Fruit fly (Drosophila melanogaster) whole organism, embryonic: Measurements from ENCODE around the gene RhoGAP19D.

ENCODE experiments used
- B-H2 ChIP-seq: fragments of 200-800 bp; sonication (Bioruptor generic); optimal IDR thresholded peaks from 2 replicates; lab custom pipeline; 2018; ENCODE audit warnings: missing biosample characterization, mild to moderate bottlenecking, missing genetic modification characterization
- CG10462 ChIP-seq: fragments of 200-800 bp; sonication (Bioruptor generic); optimal IDR thresholded peaks from 2 replicates; lab custom pipeline; 2016; ENCODE audit warnings: missing biosample characterization, missing genetic modification characterization
- CG10654 ChIP-seq: fragments of 200-800 bp; sonication (Bioruptor generic); optimal IDR thresholded peaks from 2 replicates; lab custom pipeline; 2016; ENCODE audit warnings: missing biosample characterization, missing genetic modification characterization
- CG10959 ChIP-seq: fragments of 200-800 bp; sonication (Bioruptor generic); IDR thresholded peaks from 2 replicates; pipeline ENCODE4 v1.3.6; 2022; ENCODE audit warnings: missing biosample characterization, missing genetic modification characterization
- CG11247 ChIP-seq: fragments of 200-800 bp; sonication (Bioruptor generic); IDR thresholded peaks from 2 replicates; pipeline ENCODE4 v1.3.6; 2022; ENCODE audit warnings: missing biosample characterization, missing genetic modification characterization
- CG11504 ChIP-seq: fragments of 200-800 bp; sonication (Bioruptor generic); optimal IDR thresholded peaks from 3 replicates; lab custom pipeline; 2019; ENCODE audit warnings: missing biosample characterization, mild to moderate bottlenecking, missing genetic modification characterization, moderate library complexity
- CG11695 ChIP-seq: fragments of 200-800 bp; sonication (Bioruptor generic); IDR thresholded peaks from 3 replicates; pipeline ENCODE4 v1.3.6; 2022; ENCODE audit warnings: missing biosample characterization, missing genetic modification characterization
- CG13296 ChIP-seq: fragments of 200-800 bp; sonication (Bioruptor generic); optimal IDR thresholded peaks from 3 replicates; lab custom pipeline; 2018; ENCODE audit warnings: missing biosample characterization, mild to moderate bottlenecking, missing genetic modification characterization
- CG13894 ChIP-seq: fragments of 200-800 bp; sonication (Bioruptor generic); optimal IDR thresholded peaks from 3 replicates; lab custom pipeline; 2018; ENCODE audit warnings: missing biosample characterization, mild to moderate bottlenecking, missing genetic modification characterization, moderate library complexity
- CG15696 ChIP-seq: fragments of 200-800 bp; sonication (Bioruptor generic); optimal IDR thresholded peaks from 2 replicates; lab custom pipeline; 2019; ENCODE audit warnings: missing biosample characterization, mild to moderate bottlenecking, missing genetic modification characterization, moderate library complexity
- CG1602 ChIP-seq: fragments of 200-800 bp; sonication (Bioruptor generic); optimal IDR thresholded peaks from 3 replicates; lab custom pipeline; 2016; ENCODE audit warnings: missing biosample characterization, missing genetic modification characterization
- CG17568 ChIP-seq: fragments of 200-800 bp; sonication (Bioruptor generic); optimal IDR thresholded peaks from 2 replicates; lab custom pipeline; 2018; ENCODE audit warnings: missing biosample characterization, mild to moderate bottlenecking, missing genetic modification characterization, moderate library complexity
- CG3281 ChIP-seq: fragments of 200-800 bp; sonication (Bioruptor generic); optimal IDR thresholded peaks from 3 replicates; lab custom pipeline; 2017; ENCODE audit warnings: missing biosample characterization, mild to moderate bottlenecking, missing genetic modification characterization
- CG4424 ChIP-seq: fragments of 200-800 bp; sonication (Bioruptor generic); optimal IDR thresholded peaks from 3 replicates; lab custom pipeline; 2016; ENCODE audit warnings: missing biosample characterization, missing genetic modification characterization
- CG4707 ChIP-seq: fragments of 200-800 bp; sonication (Bioruptor generic); optimal IDR thresholded peaks from 2 replicates; lab custom pipeline; 2018; ENCODE audit warnings: missing biosample characterization, mild to moderate bottlenecking, missing genetic modification characterization, moderate library complexity
- CG6791 ChIP-seq: fragments of 200-800 bp; sonication (Bioruptor generic); IDR thresholded peaks from 3 replicates; pipeline ENCODE4 v1.3.6; 2022; ENCODE audit warnings: missing biosample characterization, missing genetic modification characterization; ENCODE audit not compliant: partially characterized antibody
- CG9215 ChIP-seq: fragments of 200-800 bp; sonication (Bioruptor generic); IDR thresholded peaks from 2 replicates; pipeline ENCODE4 v1.3.6; 2022; ENCODE audit warnings: missing biosample characterization, missing genetic modification characterization
- Dek ChIP-seq: fragments of 200-800 bp; sonication (Bioruptor generic); optimal IDR thresholded peaks from 3 replicates; lab custom pipeline; 2019; ENCODE audit warnings: missing biosample characterization, mild to moderate bottlenecking, missing genetic modification characterization, moderate library complexity
- Ets97D ChIP-seq: fragments of 200-800 bp; sonication (Bioruptor generic); optimal IDR thresholded peaks from 3 replicates; lab custom pipeline; 2016; ENCODE audit warnings: missing biosample characterization, missing genetic modification characterization
- Gsc ChIP-seq: fragments of 200-800 bp; sonication (Bioruptor generic); IDR thresholded peaks from 2 replicates; pipeline ENCODE4 v1.3.6; 2022; ENCODE audit warnings: missing biosample characterization, missing genetic modification characterization
- HmgZ ChIP-seq: fragments of 200-800 bp; sonication (Bioruptor generic); optimal IDR thresholded peaks from 2 replicates; lab custom pipeline; 2018; ENCODE audit warnings: missing biosample characterization, mild to moderate bottlenecking, missing genetic modification characterization
- Hr51 ChIP-seq, 2 experiments: fragments of 200-800 bp; sonication (Bioruptor generic); optimal IDR thresholded peaks; 2 replicates in 1 of 2; 3 replicates in 1 of 2; lab custom pipeline; 2016 to 2018; ENCODE audit warnings: missing biosample characterization in 2 of 2, missing genetic modification characterization in 2 of 2, mild to moderate bottlenecking in 1 of 2, moderate library complexity in 1 of 2
- Hsf ChIP-seq: fragments of 200-800 bp; sonication (Bioruptor generic); optimal IDR thresholded peaks from 3 replicates; lab custom pipeline; 2016; ENCODE audit warnings: missing biosample characterization, missing genetic modification characterization
- Med ChIP-seq: fragments of 200-800 bp; sonication (Bioruptor generic); peaks from one replicate; lab custom pipeline; 2016; ENCODE audit warnings: missing biosample characterization, missing genetic modification characterization, mild to moderate bottlenecking, inconsistent platforms, moderate library complexity
- Nf-YC ChIP-seq: fragments of 200-800 bp; optimal IDR thresholded peaks from 3 replicates; lab custom pipeline; 2019; ENCODE audit warnings: missing biosample characterization, mild to moderate bottlenecking, missing genetic modification characterization, moderate library complexity
- Optix ChIP-seq: fragments of 200-800 bp; sonication (Bioruptor generic); IDR thresholded peaks from 3 replicates; pipeline ENCODE4 v1.3.6; 2022; ENCODE audit warnings: missing biosample characterization, missing genetic modification characterization
- PHDP ChIP-seq: fragments of 200-800 bp; sonication (Bioruptor generic); optimal IDR thresholded peaks from 3 replicates; lab custom pipeline; 2018; ENCODE audit warnings: missing biosample characterization, mild to moderate bottlenecking, missing genetic modification characterization, moderate library complexity
- Sox102F ChIP-seq: fragments of 200-800 bp; sonication (Bioruptor generic); optimal IDR thresholded peaks from 2 replicates; lab custom pipeline; 2018; ENCODE audit warnings: missing biosample characterization, mild to moderate bottlenecking, missing genetic modification characterization, moderate library complexity
- Vsx1 ChIP-seq: fragments of 200-800 bp; sonication (Bioruptor generic); optimal IDR thresholded peaks from 2 replicates; lab custom pipeline; 2017; ENCODE audit warnings: missing biosample characterization, mild to moderate bottlenecking, missing genetic modification characterization, missing genetic modification reagents
- caup ChIP-seq: fragments of 200-800 bp; sonication (Bioruptor generic); optimal IDR thresholded peaks from 3 replicates; lab custom pipeline; 2017; ENCODE audit warnings: missing biosample characterization, mild to moderate bottlenecking, missing genetic modification characterization, moderate library complexity; ENCODE audit not compliant: severe bottlenecking
- dmrt99B ChIP-seq: fragments of 200-800 bp; sonication (Bioruptor generic); optimal IDR thresholded peaks from 2 replicates; lab custom pipeline; 2018; ENCODE audit warnings: missing biosample characterization, mild to moderate bottlenecking, missing genetic modification characterization, moderate library complexity
- dysf ChIP-seq: fragments of 200-800 bp; sonication (Bioruptor generic); IDR thresholded peaks from 3 replicates; pipeline ENCODE4 v1.3.6; 2022; ENCODE audit warnings: missing biosample characterization, missing genetic modification characterization
- ewg ChIP-seq: fragments of 200-800 bp; sonication (Bioruptor generic); optimal IDR thresholded peaks from 3 replicates; lab custom pipeline; 2017; ENCODE audit warnings: mild to moderate bottlenecking, missing biosample characterization, missing genetic modification reagents, missing genetic modification characterization
- fu2 ChIP-seq: fragments of 200-800 bp; sonication (Bioruptor generic); optimal IDR thresholded peaks from 2 replicates; lab custom pipeline; 2016; ENCODE audit warnings: missing biosample characterization, missing genetic modification characterization
- gem ChIP-seq: fragments of 200-800 bp; sonication (Bioruptor generic); optimal IDR thresholded peaks from 2 replicates; lab custom pipeline; 2019; ENCODE audit warnings: missing biosample characterization, mild to moderate bottlenecking, missing genetic modification characterization, moderate library complexity
- h ChIP-seq: fragments of >200 bp; optimal IDR thresholded peaks from 2 replicates; lab custom pipeline; 2017
- hbn ChIP-seq: fragments of 200-800 bp; sonication (Bioruptor generic); IDR thresholded peaks from 2 replicates; pipeline ENCODE4 v1.3.6; 2022; ENCODE audit warnings: missing biosample characterization, missing genetic modification characterization; ENCODE audit not compliant: partially characterized antibody
- jing ChIP-seq: fragments of 200-800 bp; sonication (Bioruptor generic); optimal IDR thresholded peaks from 2 replicates; lab custom pipeline; 2018; ENCODE audit warnings: missing biosample characterization, mild to moderate bottlenecking, missing genetic modification characterization
- kay ChIP-seq: fragments of 200-800 bp; sonication (Bioruptor generic); optimal IDR thresholded peaks from 2 replicates; lab custom pipeline; 2016; ENCODE audit warnings: missing biosample characterization, missing genetic modification characterization
- lab ChIP-seq: fragments of 200-800 bp; sonication (Bioruptor generic); optimal IDR thresholded peaks from 3 replicates; lab custom pipeline; 2017; ENCODE audit warnings: missing biosample characterization, missing genetic modification characterization, mild to moderate bottlenecking, moderate library complexity, missing genetic modification reagents
- maf-S ChIP-seq: fragments of 200-800 bp; sonication (Bioruptor generic); optimal IDR thresholded peaks from 2 replicates; lab custom pipeline; 2016; ENCODE audit warnings: missing biosample characterization, missing genetic modification characterization
- nau ChIP-seq: fragments of 200-800 bp; sonication (Bioruptor generic); optimal IDR thresholded peaks from 3 replicates; lab custom pipeline; 2017; ENCODE audit warnings: missing biosample characterization, mild to moderate bottlenecking, missing genetic modification characterization, missing genetic modification reagents
- pb ChIP-seq: fragments of 200-800 bp; sonication (Bioruptor generic); optimal IDR thresholded peaks from 3 replicates; lab custom pipeline; 2016; ENCODE audit warnings: missing biosample characterization, missing genetic modification characterization
- pnt ChIP-seq: fragments of 200-800 bp; sonication (Bioruptor generic); optimal IDR thresholded peaks from 3 replicates; lab custom pipeline; 2016; ENCODE audit warnings: missing biosample characterization, missing genetic modification characterization
- pum ChIP-seq: fragments of 200-800 bp; sonication (Bioruptor generic); optimal IDR thresholded peaks from 2 replicates; lab custom pipeline; 2016; ENCODE audit warnings: missing biosample characterization, missing genetic modification characterization
- row ChIP-seq: fragments of 200-800 bp; sonication (Bioruptor generic); IDR thresholded peaks from 3 replicates; pipeline ENCODE4 v1.3.6; 2022; ENCODE audit warnings: missing biosample characterization, missing genetic modification characterization
- sr ChIP-seq: fragments of 200-800 bp; sonication (Bioruptor generic); IDR thresholded peaks from 3 replicates; pipeline ENCODE4 v1.3.6; 2022; ENCODE audit warnings: missing biosample characterization, missing genetic modification characterization
- tgo ChIP-seq: fragments of 200-800 bp; sonication (Bioruptor generic); IDR thresholded peaks from 3 replicates; pipeline ENCODE4 v1.3.6; 2022; ENCODE audit warnings: missing biosample characterization, missing genetic modification characterization
- ttk ChIP-seq: fragments of 200-800 bp; sonication (Bioruptor generic); IDR thresholded peaks from 2 replicates; pipeline ENCODE4 v2.1.2; 2022; ENCODE audit warnings: missing biosample characterization, missing genetic modification characterization
- twi ChIP-seq: fragments of 200-800 bp; optimal IDR thresholded peaks from 2 replicates; lab custom pipeline; 2019; ENCODE audit warnings: missing biosample characterization, mild to moderate bottlenecking, missing genetic modification characterization, moderate library complexity
- vfl ChIP-seq: fragments of 200-800 bp; sonication (Bioruptor generic); optimal IDR thresholded peaks from 2 replicates; lab custom pipeline; 2016; ENCODE audit warnings: missing biosample characterization, missing genetic modification characterization

The RhoGAP19D gene

DNA sequence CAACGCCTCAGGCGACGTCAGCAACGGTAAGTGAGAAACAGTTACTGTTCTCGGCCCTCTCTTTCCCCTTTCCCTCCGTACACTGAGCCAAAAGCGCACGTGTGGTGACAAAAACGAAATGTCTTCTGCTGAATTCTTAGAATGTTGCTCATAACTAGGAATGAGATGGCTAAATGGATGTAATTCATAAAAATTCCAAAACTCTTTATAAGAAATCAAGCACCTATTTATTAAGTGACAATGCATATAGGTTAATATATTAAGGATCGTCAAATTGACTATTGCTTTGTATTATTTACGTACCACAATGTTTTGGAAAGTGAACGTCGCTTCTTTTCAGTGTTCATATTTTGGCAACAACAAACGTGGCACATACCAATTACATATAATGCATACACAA, 76.0 kb downstream of the RhoGAP19D start (continued):
- TF ChIP-seq CG11695 (GFP tag; lab: Robert Waterston, UW) (no peak), Hr51 (GFP tag; optimal IDR thresholded peaks at IDR 0.05; lab: Kevin White, UChicago) (peak in 1 of 2 experiments; percentile 51), kay (GFP tag; lab: Kevin White, UChicago) (no peak), dmrt99B (tag; lab: Kevin White, UChicago) (peak; percentile 47), CG4424 (GFP tag; lab: Kevin White, UChicago) (peak; percentile 2), CG9215 (GFP tag; lab: Robert Waterston, UW) (peak; percentile 41; the same call in 1 of the 2 replicates), Optix (GFP tag; lab: Robert Waterston, UW) (no peak), nau (no peak), PHDP (tag; lab: Kevin White, UChicago) (peak; percentile 33), pum (GFP tag; lab: Kevin White, UChicago) (peak; percentile 11), Med (GFP tag; lab: Kevin White, UChicago) (peak; percentile 83), ewg (no peak), maf-S (GFP tag; lab: Kevin White, UChicago) (no peak), CG13296 (GFP tag; lab: Kevin White, UChicago) (peak; percentile 45), CG11504 (peak; percentile 62), Gsc (GFP tag; lab: Robert Waterston, UW) (no peak), CG10462 (GFP tag; lab: Kevin White, UChicago) (no peak), Hsf (peak; percentile 6), lab (GFP tag; lab: Kevin White, UChicago) (peak; percentile 69), CG13894 (tag; lab: Kevin White, UChicago) (peak; percentile 30), CG10959 (GFP tag; lab: Robert Waterston, UW) (no peak), pb (GFP tag; lab: Kevin White, UChicago) (no peak), dysf (peak; percentile 38; the same call in 1 of the 3 replicates), hbn (GFP tag; lab: Robert Waterston, UW) (no peak), CG15696 (tag; lab: Kevin White, UChicago) (no peak), Vsx1 (GFP tag; lab: Kevin White, UChicago) (no peak), B-H2 (peak; percentile 12), h (lab: Kevin White, UChicago) (no peak), tgo (GFP tag; lab: Robert Waterston, UW) (0 out of 3 replicates have a peak, but pooled peaks have one; percentile 35), row (peak; percentile 53; the same call in 2 of the 3 replicates), fu2 (peak; percentile 9), caup (GFP tag; lab: Kevin White, UChicago) (peak; percentile 29), CG3281 (GFP tag; lab: Kevin White, UChicago) (peak; percentile 50), CG6791 (no peak), gem (tag; lab: Kevin White, UChicago) (peak; percentile 42), sr (GFP tag; lab: Robert Waterston, UW) (no peak), ttk (no peak), twi (tag; lab: Kevin White, UChicago) (no peak), CG17568 (GFP tag; lab: Kevin White, UChicago) (no peak), Ets97D (GFP tag; lab: Kevin White, UChicago) (no peak), CG1602 (no peak), pnt (GFP tag; lab: Kevin White, UChicago) (no peak), CG10654 (GFP tag; lab: Kevin White, UChicago) (no peak), CG4707 (GFP tag; lab: Kevin White, UChicago) (no peak), jing (GFP tag; lab: Kevin White, UChicago) (no peak), HmgZ (tag; lab: Kevin White, UChicago) (peak; percentile 43), Sox102F (GFP tag; lab: Kevin White, UChicago) (peak; percentile 33), CG11247 (GFP tag; lab: Robert Waterston, UW) (no peak), Nf-YC (tag; lab: Kevin White, UChicago) (peak; percentile 7), vfl (GFP tag; lab: Kevin White, UChicago) (no peak), Dek (peak; percentile 45)
